Fruit fly (Drosophila melanogaster) whole organism, prepupa: ENCODE measurements around the gene Hsc20.

Experiments
- CG11762 ChIP-seq: fragments of 200-800 bp; sonication (Bioruptor generic); optimal IDR thresholded peaks from 3 replicates; lab custom pipeline; 2016; ENCODE audit warnings: missing biosample characterization, missing genetic modification characterization; ENCODE audit not compliant: insufficient read depth
- Eip75B ChIP-seq: fragments of 200-800 bp; sonication (Bioruptor generic); optimal IDR thresholded peaks from 3 replicates; lab custom pipeline; 2016; ENCODE audit warnings: missing biosample characterization, missing genetic modification characterization
- Smox ChIP-seq: fragments of 200-800 bp; sonication (Bioruptor generic); optimal IDR thresholded peaks from 3 replicates; lab custom pipeline; 2016; ENCODE audit warnings: missing biosample characterization, missing genetic modification characterization
- Sox102F ChIP-seq: fragments of 200-800 bp; sonication (Bioruptor generic); optimal IDR thresholded peaks from 2 replicates; lab custom pipeline; 2016; ENCODE audit warnings: missing biosample characterization, mild to moderate bottlenecking, missing genetic modification characterization
- fd85E ChIP-seq: fragments of 200-800 bp; sonication (Bioruptor generic); optimal IDR thresholded peaks from 3 replicates; lab custom pipeline; 2016; ENCODE audit warnings: missing biosample characterization, missing genetic modification characterization

DNA sequence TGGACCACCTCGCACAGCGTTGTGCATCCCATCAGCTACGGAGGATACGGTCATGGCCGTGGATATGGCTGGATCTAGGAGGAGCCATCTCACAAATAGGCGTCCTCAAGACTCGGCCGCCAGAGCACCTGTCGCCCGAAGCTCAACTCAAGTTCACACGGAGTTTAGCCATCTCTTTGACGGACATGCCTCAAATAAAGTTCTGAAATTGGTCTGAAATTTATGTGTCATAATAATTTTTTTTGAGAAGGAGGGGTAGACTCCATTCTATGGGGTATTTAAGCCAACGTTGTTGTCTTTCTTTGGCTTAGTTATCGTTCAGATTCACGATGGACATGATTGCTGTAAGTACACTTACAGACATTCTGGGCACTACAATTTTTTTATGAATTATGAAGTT is 30.1 kb downstream of the Hsc20 start, which contains the start of gene CG13070:
- TF ChIP-seq fd85E (GFP tag; lab: Kevin White, UChicago) = no peak
- no peak for TF ChIP-seq Sox102F (GFP tag; lab: Kevin White, UChicago)
- no peak for TF ChIP-seq Eip75B (GFP tag; lab: Kevin White, UChicago)
- TF ChIP-seq CG11762 (GFP tag; lab: Kevin White, UChicago) = no peak
- no peak for TF ChIP-seq Smox (GFP tag; lab: Kevin White, UChicago)
